Worm (Caenorhabditis elegans): ENCODE measurements around the gene B0432.11.

DNA sequence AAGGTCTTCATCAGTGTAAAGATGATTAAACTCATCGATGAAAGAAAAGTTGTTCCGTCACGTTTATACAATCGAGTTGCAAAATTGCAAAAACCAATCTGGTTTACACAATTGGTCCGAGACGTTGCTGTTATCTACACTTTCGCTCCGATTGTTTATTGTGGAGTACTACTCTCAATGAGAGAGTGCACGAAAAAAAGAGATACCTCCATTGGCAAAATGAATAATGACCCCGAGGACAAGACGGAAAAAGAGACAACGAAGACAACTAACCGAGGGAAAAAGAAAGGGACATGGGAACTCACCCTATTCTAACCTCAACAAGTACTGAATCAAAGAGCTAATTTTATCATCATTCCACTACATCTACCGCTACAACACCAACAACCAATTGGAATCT is 19.0 kb upstream of the B0432.11 start:
- TF ChIP-seq pha-4 (tag; optimal IDR thresholded peaks at IDR 0.05) = no peak
- no peak for TF ChIP-seq madf-6 (GFP tag; IDR thresholded peaks at IDR 0.05)
- TF ChIP-seq ceh-100 (GFP tag; IDR thresholded peaks at IDR 0.05) = no peak
- no peak for TF ChIP-seq sptf-2 (GFP tag; optimal IDR thresholded peaks at IDR 0.05)
- TF ChIP-seq F55B11.4 (tag; optimal IDR thresholded peaks at IDR 0.05; ENCODE audit: borderline replicate concordance, insufficient read depth) = no peak
- no peak for TF ChIP-seq let-607 (tag; optimal IDR thresholded peaks at IDR 0.05)
- TF ChIP-seq F33H1.4 (GFP tag; IDR thresholded peaks at IDR 0.05) = no peak
- no peak for TF ChIP-seq nhr-80 (tag; optimal IDR thresholded peaks at IDR 0.05)
- no peak for TF ChIP-seq unc-62 (GFP tag; optimal IDR thresholded peaks at IDR 0.05)
- TF ChIP-seq ztf-22 (GFP tag; optimal IDR thresholded peaks at IDR 0.05) = no peak
- TF ChIP-seq hmg-20 (GFP tag; IDR thresholded peaks at IDR 0.05) = no peak
- no peak for TF ChIP-seq tlf-1 (GFP tag; optimal IDR thresholded peaks at IDR 0.05)
- no peak for TF ChIP-seq F49E8.2 (tag; optimal IDR thresholded peaks at IDR 0.05; ENCODE audit: insufficient read depth)

Measured in whole organism, young adult.